Worm (Caenorhabditis elegans) whole organism, L4/young adult: ENCODE data around the gene F14D2.19.

Experiments
- W03F9.2 ChIP-seq: fragments of 150-350 bp; optimal IDR thresholded peaks from 2 replicates; lab custom pipeline; 2014; ENCODE audit warnings: missing biosample characterization, missing genetic modification characterization
- dao-5 ChIP-seq: sonication (generic microtip); optimal IDR thresholded peaks from 2 replicates; lab custom pipeline; 2016; ENCODE audit warnings: missing genotype, missing genetic modification characterization, moderate library complexity, missing compliant biosample characterization
- him-1 ChIP-seq: sonication (generic microtip); optimal IDR thresholded peaks from 2 replicates; lab custom pipeline; 2016; ENCODE audit warnings: missing genotype, missing genetic modification reagents, missing genetic modification characterization, missing compliant biosample characterization

- no peak for TF ChIP-seq him-1 (tag; lab: Kevin White, UChicago)
- no peak for TF ChIP-seq dao-5 (tag; lab: Kevin White, UChicago)
- no peak for TF ChIP-seq W03F9.2 (tag; lab: Kevin White, UChicago)
Observed at ce11 chrII:3323179-3323578, 13.8 kb downstream of the F14D2.19 start, which contains the start of gene Y46D2A.2.
